Worm (Caenorhabditis elegans) whole organism, L1 larva: Measurements from ENCODE around the gene Y57G11C.1142.

Experiments used
- C04F5.9 ChIP-seq: sonication (generic microtip); optimal IDR thresholded peaks from 2 replicates; lab custom pipeline; 2016; ENCODE audit warnings: missing genetic modification characterization, missing compliant biosample characterization
- C16A3.4 ChIP-seq: fragments of 150-350 bp; optimal IDR thresholded peaks from 2 replicates; lab custom pipeline; 2014; ENCODE audit warnings: missing biosample characterization, missing genetic modification characterization
- F16B12.6 ChIP-seq: fragments of 150-350 bp; optimal IDR thresholded peaks from 2 replicates; lab custom pipeline; 2014; ENCODE audit warnings: missing biosample characterization, missing genetic modification characterization
- Y116A8C.19 ChIP-seq: sonication (generic microtip); optimal IDR thresholded peaks from 2 replicates; lab custom pipeline; 2016; ENCODE audit warnings: missing compliant biosample characterization, missing genetic modification characterization, borderline replicate concordance
- aha-1 ChIP-seq: fragments of 150-350 bp; optimal IDR thresholded peaks from 2 replicates; lab custom pipeline; 2014; ENCODE audit warnings: missing biosample characterization, missing genetic modification characterization
- ama-1 ChIP-seq: fragments of 150-350 bp; optimal IDR thresholded peaks from 2 replicates; lab custom pipeline; 2014
- ceh-63 ChIP-seq: fragments of 200-800 bp; sonication (Bioruptor generic); optimal IDR thresholded peaks from 2 replicates; lab custom pipeline; 2018; ENCODE audit warnings: mild to moderate bottlenecking, missing genetic modification characterization, missing compliant biosample characterization
- ceh-8 ChIP-seq: fragments of 200-800 bp; sonication (Bioruptor generic); optimal IDR thresholded peaks from 2 replicates; lab custom pipeline; 2018; ENCODE audit warnings: mild to moderate bottlenecking, missing genetic modification characterization, moderate library complexity, missing compliant biosample characterization
- ceh-88 ChIP-seq: fragments of 200-800 bp; sonication (Bioruptor generic); IDR thresholded peaks from 2 replicates; pipeline ENCODE4 v1.3.6; 2022; ENCODE audit warnings: missing genetic modification characterization, missing compliant biosample characterization
- ces-1 ChIP-seq: fragments of 150-350 bp; optimal IDR thresholded peaks from 2 replicates; lab custom pipeline; 2014; ENCODE audit warnings: missing biosample characterization, missing genetic modification reagents, missing genetic modification characterization
- dpl-1 ChIP-seq, 3 experiments: fragments of 150-350 bp in 2 of 3; sonication (generic microtip) in 1 of 3; optimal IDR thresholded peaks; 2 replicates each; lab custom pipeline; 2014 to 2017; ENCODE audit warnings: missing biosample characterization in 3 of 3, missing genetic modification characterization in 3 of 3, missing genetic modification reagents in 3 of 3
- dsc-1 ChIP-seq: sonication (generic microtip); optimal IDR thresholded peaks from 2 replicates; lab custom pipeline; 2016; ENCODE audit warnings: mild to moderate bottlenecking, missing genetic modification characterization, missing compliant biosample characterization
- efl-3 ChIP-seq: fragments of 200-800 bp; sonication (Bioruptor generic); optimal IDR thresholded peaks from 2 replicates; lab custom pipeline; 2018; ENCODE audit warnings: mild to moderate bottlenecking, missing genetic modification characterization, missing compliant biosample characterization
- egl-27 ChIP-seq, 2 experiments: fragments of 150-350 bp in 1 of 2; sonication (generic microtip); optimal IDR thresholded peaks; 3 replicates each; lab custom pipeline; 2017 to 2018; ENCODE audit warnings: missing biosample characterization in 2 of 2, missing genetic modification characterization in 2 of 2, missing genetic modification reagents in 2 of 2
- elt-2 ChIP-seq: sonication (generic microtip); optimal IDR thresholded peaks from 2 replicates; lab custom pipeline; 2016; ENCODE audit warnings: missing genetic modification characterization, mild to moderate bottlenecking, inconsistent platforms, missing compliant biosample characterization, missing genetic modification reagents
- elt-3 ChIP-seq, 6 experiments: fragments of 150-350 bp in 1 of 6; sonication (generic microtip); optimal IDR thresholded peaks; 2 replicates each; lab custom pipeline; 2017 to 2018; ENCODE audit warnings: missing biosample characterization in 6 of 6, missing genetic modification characterization in 6 of 6, inconsistent platforms in 1 of 6
- fkh-10 ChIP-seq: sonication (generic microtip); optimal IDR thresholded peaks from 2 replicates; lab custom pipeline; 2017; ENCODE audit warnings: missing biosample characterization, missing genetic modification reagents, missing genetic modification characterization
- fkh-4 ChIP-seq: sonication (generic microtip); optimal IDR thresholded peaks from 2 replicates; lab custom pipeline; 2016; ENCODE audit warnings: missing compliant biosample characterization, missing genetic modification characterization, borderline replicate concordance
- fkh-8 ChIP-seq: sonication (generic microtip); optimal IDR thresholded peaks from 2 replicates; lab custom pipeline; 2016; ENCODE audit warnings: mild to moderate bottlenecking, missing genetic modification characterization, missing compliant biosample characterization
- fos-1 ChIP-seq: fragments of 150-350 bp; optimal IDR thresholded peaks from 2 replicates; lab custom pipeline; 2014; ENCODE audit warnings: missing biosample characterization, missing genetic modification characterization
- hlh-4 ChIP-seq: sonication (generic microtip); optimal IDR thresholded peaks from 2 replicates; lab custom pipeline; 2016; ENCODE audit warnings: mild to moderate bottlenecking, missing genetic modification characterization, missing compliant biosample characterization
- hpl-2 ChIP-seq: fragments of 150-350 bp; optimal IDR thresholded peaks from 2 replicates; lab custom pipeline; 2014; ENCODE audit warnings: missing biosample characterization, missing genetic modification reagents, missing genetic modification characterization
- irx-1 ChIP-seq: sonication (generic microtip); optimal IDR thresholded peaks from 2 replicates; lab custom pipeline; 2016; ENCODE audit warnings: missing genetic modification characterization, missing compliant biosample characterization
- isw-1 ChIP-seq: fragments of 200-800 bp; sonication (Bioruptor generic); IDR thresholded peaks from 2 replicates; pipeline ENCODE4 v1.3.6; 2022; ENCODE audit warnings: missing genetic modification characterization, missing compliant biosample characterization
- jun-1 ChIP-seq: fragments of 150-350 bp; optimal IDR thresholded peaks from 2 replicates; lab custom pipeline; 2014; ENCODE audit warnings: missing biosample characterization, missing genetic modification reagents, missing genetic modification characterization
- lin-13 ChIP-seq: fragments of 150-350 bp; optimal IDR thresholded peaks from 2 replicates; lab custom pipeline; 2014; ENCODE audit warnings: missing biosample characterization, missing genetic modification reagents, missing genetic modification characterization
- lin-15B ChIP-seq: fragments of 150-350 bp; sonication (generic microtip); optimal IDR thresholded peaks from 3 replicates; lab custom pipeline; 2014; ENCODE audit warnings: missing biosample characterization, missing genetic modification characterization
- lin-35 ChIP-seq, 2 experiments: fragments of 150-350 bp; optimal IDR thresholded peaks; 2 replicates each; lab custom pipeline; 2014; ENCODE audit warnings: missing biosample characterization in 2 of 2, missing genetic modification characterization in 2 of 2, missing genetic modification reagents in 2 of 2
- lir-3 ChIP-seq: sonication (generic microtip); optimal IDR thresholded peaks from 2 replicates; lab custom pipeline; 2016; ENCODE audit warnings: mild to moderate bottlenecking, missing genetic modification characterization, moderate library complexity, missing compliant biosample characterization; ENCODE audit not compliant: poor library complexity
- mep-1 ChIP-seq: fragments of 150-350 bp; optimal IDR thresholded peaks from 2 replicates; lab custom pipeline; 2014; ENCODE audit warnings: missing biosample characterization, missing genetic modification characterization
- nhr-12 ChIP-seq: sonication (generic microtip); optimal IDR thresholded peaks from 2 replicates; lab custom pipeline; 2017; ENCODE audit warnings: missing biosample characterization, missing genetic modification characterization
- nhr-237 ChIP-seq: fragments of 150-350 bp; optimal IDR thresholded peaks from 2 replicates; lab custom pipeline; 2014; ENCODE audit warnings: missing biosample characterization, missing genetic modification characterization
- nhr-28 ChIP-seq: fragments of 150-350 bp; optimal IDR thresholded peaks from 2 replicates; lab custom pipeline; 2014; ENCODE audit warnings: missing biosample characterization, missing genetic modification characterization
- nhr-47 ChIP-seq: sonication (generic microtip); optimal IDR thresholded peaks from 2 replicates; lab custom pipeline; 2016; ENCODE audit warnings: mild to moderate bottlenecking, missing genetic modification characterization, moderate library complexity, missing compliant biosample characterization
- nhr-71 ChIP-seq: sonication (generic microtip); optimal IDR thresholded peaks from 2 replicates; lab custom pipeline; 2016; ENCODE audit warnings: mild to moderate bottlenecking, missing genetic modification characterization, moderate library complexity, missing compliant biosample characterization
- nhr-77 ChIP-seq: fragments of 150-350 bp; optimal IDR thresholded peaks from 2 replicates; lab custom pipeline; 2014; ENCODE audit warnings: missing biosample characterization, missing genetic modification characterization
- nhr-84 ChIP-seq: sonication (generic microtip); optimal IDR thresholded peaks from 2 replicates; lab custom pipeline; 2017; ENCODE audit warnings: missing biosample characterization, missing genetic modification characterization
- nhr-85 ChIP-seq: sonication (generic microtip); peaks from one replicate; lab custom pipeline; 2016; ENCODE audit warnings: missing genetic modification characterization, inconsistent platforms, missing compliant biosample characterization
- nhr-90 ChIP-seq: sonication (generic microtip); optimal IDR thresholded peaks from 2 replicates; lab custom pipeline; 2016; ENCODE audit warnings: mild to moderate bottlenecking, missing genetic modification characterization, missing compliant biosample characterization; ENCODE audit not compliant: poor library complexity
- pag-3 ChIP-seq: sonication (generic microtip); optimal IDR thresholded peaks from 2 replicates; lab custom pipeline; 2017; ENCODE audit warnings: missing genetic modification characterization, mild to moderate bottlenecking, missing compliant biosample characterization, antibody characterized with exemption, borderline replicate concordance; ENCODE audit not compliant: insufficient read depth
- pqm-1 ChIP-seq: sonication (generic microtip); optimal IDR thresholded peaks from 3 replicates; lab custom pipeline; 2017; ENCODE audit warnings: missing biosample characterization, missing genetic modification characterization
- skn-1 ChIP-seq: fragments of 150-350 bp; optimal IDR thresholded peaks from 2 replicates; lab custom pipeline; 2014; ENCODE audit warnings: missing biosample characterization, missing genetic modification characterization
- snpc-4 ChIP-seq: fragments of 150-350 bp; optimal IDR thresholded peaks from 2 replicates; lab custom pipeline; 2014; ENCODE audit warnings: missing biosample characterization, missing genetic modification characterization
- sox-4 ChIP-seq: sonication (generic microtip); optimal IDR thresholded peaks from 2 replicates; lab custom pipeline; 2016; ENCODE audit warnings: missing genetic modification characterization, missing compliant biosample characterization
- sptf-1 ChIP-seq: fragments of 150-350 bp; optimal IDR thresholded peaks from 2 replicates; lab custom pipeline; 2014; ENCODE audit warnings: missing biosample characterization, missing genetic modification characterization
- sup-37 ChIP-seq: fragments of 200-800 bp; sonication (Bioruptor generic); optimal IDR thresholded peaks from 2 replicates; lab custom pipeline; 2018; ENCODE audit warnings: mild to moderate bottlenecking, missing genetic modification characterization, missing compliant biosample characterization
- unc-62 ChIP-seq: fragments of 150-350 bp; optimal IDR thresholded peaks from 2 replicates; lab custom pipeline; 2014; ENCODE audit warnings: missing biosample characterization, missing genetic modification reagents, missing genetic modification characterization
- xbp-1 ChIP-seq: sonication (generic microtip); optimal IDR thresholded peaks from 2 replicates; lab custom pipeline; 2016; ENCODE audit warnings: missing genetic modification characterization, missing compliant biosample characterization
- zag-1 ChIP-seq: fragments of 150-350 bp; optimal IDR thresholded peaks from 2 replicates; lab custom pipeline; 2014; ENCODE audit warnings: missing biosample characterization, missing genetic modification characterization
- zip-4 ChIP-seq: fragments of 200-800 bp; sonication (Bioruptor generic); optimal IDR thresholded peaks from 2 replicates; lab custom pipeline; 2018; ENCODE audit warnings: mild to moderate bottlenecking, missing genetic modification characterization, moderate library complexity, missing compliant biosample characterization
- ztf-11 ChIP-seq, 2 experiments: sonication (generic microtip); optimal IDR thresholded peaks; 2 replicates each; lab custom pipeline; 2016 to 2017; ENCODE audit warnings: missing genetic modification characterization in 2 of 2, missing biosample characterization in 1 of 2, missing compliant biosample characterization in 1 of 2
- ztf-4 ChIP-seq: fragments of 150-350 bp; optimal IDR thresholded peaks from 2 replicates; lab custom pipeline; 2014; ENCODE audit warnings: missing biosample characterization, missing genetic modification characterization

The Y57G11C.1142 gene

DNA sequence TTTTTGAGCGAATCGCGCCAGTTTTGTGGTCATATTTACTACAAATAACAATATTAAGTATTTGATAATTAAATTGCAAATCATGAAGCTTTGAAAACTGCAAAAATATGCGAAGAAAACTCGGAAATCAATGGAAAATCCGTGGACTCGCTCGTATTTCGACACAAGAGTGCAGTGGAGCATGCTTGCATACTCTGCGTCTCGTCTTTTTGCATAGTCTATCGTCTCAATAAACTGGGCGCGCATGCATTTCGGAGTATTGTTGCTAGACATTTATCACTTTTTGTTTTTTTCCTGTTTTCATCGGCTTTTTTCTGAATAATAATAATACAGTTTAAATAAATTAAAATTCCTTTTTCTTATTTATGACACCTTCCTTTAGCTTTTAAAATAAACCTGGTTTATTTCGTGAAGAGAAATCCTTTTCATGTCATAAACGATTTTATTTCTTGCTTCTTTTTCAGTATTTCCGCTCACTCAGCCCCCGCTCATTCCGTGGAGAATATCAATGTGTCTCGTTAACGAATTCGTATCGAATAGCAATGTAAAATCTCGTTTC, 34.6 kb upstream of the Y57G11C.1142 start, which contains the start of the genes mrps-7 and Y57G11C.3:
Gene mrps-7, minus strand, starts transcription at position 38 of the 559 bp plus-strand sequence.
Gene Y57G11C.3, plus strand, starts transcription at position 509 of the 559 bp plus-strand sequence.
- peak; percentile 96 for TF ChIP-seq isw-1 (GFP tag; lab: Robert Waterston, UW)
- peak; percentile 76 for TF ChIP-seq C04F5.9 (tag; lab: Kevin White, UChicago)
- TF ChIP-seq fkh-10 (GFP tag; lab: Kevin White, UChicago): peak; percentile 88
- TF ChIP-seq aha-1: peak; percentile 71
- TF ChIP-seq fos-1: peak; percentile 92
- TF ChIP-seq ceh-8 (GFP tag; lab: Kevin White, UChicago): peak; percentile 88
- TF ChIP-seq Y116A8C.19 (tag; lab: Kevin White, UChicago): no peak
- peak; percentile 70 for TF ChIP-seq ztf-4 (tag; lab: Kevin White, UChicago)
- peak; percentile 93 for TF ChIP-seq nhr-77 (tag; lab: Kevin White, UChicago)
- TF ChIP-seq sptf-1 (tag; lab: Kevin White, UChicago): no peak
- no peak for TF ChIP-seq efl-3 (GFP tag; lab: Kevin White, UChicago)
- TF ChIP-seq lin-13 (GFP tag; lab: Kevin White, UChicago): peak; percentile 95
- peak; percentile 48 to 67 for TF ChIP-seq egl-27 (tag; optimal IDR thresholded peaks at IDR 0.05; lab: Kevin White, UChicago)
- TF ChIP-seq elt-2: peak; percentile 65
- peak; percentile 33 for TF ChIP-seq nhr-12 (tag; lab: Kevin White, UChicago)
- TF ChIP-seq lin-35 (GFP tag; optimal IDR thresholded peaks at IDR 0.05; lab: Kevin White, UChicago): peak; percentile 89 to 94
- no peak for TF ChIP-seq hlh-4
- TF ChIP-seq hpl-2: peak; percentile 94
- peak; percentile 96 for TF ChIP-seq nhr-90 (tag; lab: Kevin White, UChicago)
- TF ChIP-seq nhr-28 (tag; lab: Kevin White, UChicago): no peak
- peak; percentile 97 for TF ChIP-seq nhr-71
- peak; percentile 83 for TF ChIP-seq ceh-88 (GFP tag; lab: Robert Waterston, UW)
- peak; percentile 91 for TF ChIP-seq nhr-237
- peak; percentile 97 for TF ChIP-seq C16A3.4 (tag; lab: Kevin White, UChicago)
- peak; percentile 71 for TF ChIP-seq sox-4 (tag; lab: Kevin White, UChicago)
- TF ChIP-seq zip-4 (GFP tag; lab: Kevin White, UChicago): peak; percentile 92
- TF ChIP-seq nhr-47 (tag; lab: Kevin White, UChicago): peak; percentile 97
- TF ChIP-seq jun-1 (tag; lab: Kevin White, UChicago): peak; percentile 87
- TF ChIP-seq ceh-63 (GFP tag; lab: Kevin White, UChicago): no peak
- peak; percentile 93 for TF ChIP-seq skn-1 (tag; lab: Kevin White, UChicago)
- TF ChIP-seq pag-3 (tag; lab: Kevin White, UChicago): no peak
- TF ChIP-seq pqm-1 (tag; lab: Kevin White, UChicago): peak; percentile 13
- TF ChIP-seq lin-15B: peak; percentile 97
- no peak for TF ChIP-seq ces-1 (GFP tag; lab: Kevin White, UChicago)
- no peak for TF ChIP-seq nhr-84 (tag; lab: Kevin White, UChicago)
- TF ChIP-seq nhr-85 (tag; lab: Kevin White, UChicago): peak; percentile 96
- peak; percentile 71 for TF ChIP-seq lir-3 (tag; lab: Kevin White, UChicago)
- peak; percentile 89 for TF ChIP-seq irx-1 (tag; lab: Kevin White, UChicago)
- TF ChIP-seq ama-1 (lab: Kevin White, UChicago): peak; percentile 84
- peak; percentile 90 for TF ChIP-seq mep-1 (tag; lab: Kevin White, UChicago)
- TF ChIP-seq unc-62 (GFP tag; lab: Kevin White, UChicago): no peak
- peak; percentile 89 for TF ChIP-seq snpc-4 (tag; lab: Kevin White, UChicago)
- peak; percentile 95 for TF ChIP-seq fkh-8 (tag; lab: Kevin White, UChicago)
- TF ChIP-seq xbp-1 (tag; lab: Kevin White, UChicago): peak; percentile 94
- TF ChIP-seq ztf-11 (tag; optimal IDR thresholded peaks at IDR 0.05; lab: Kevin White, UChicago): peak in 1 of 2 experiments; percentile 72
- peak; percentile 78 for TF ChIP-seq sup-37
- peak; percentile 60 for TF ChIP-seq F16B12.6 (tag; lab: Kevin White, UChicago)
- peak; percentile 57 for TF ChIP-seq fkh-4 (tag; lab: Kevin White, UChicago)
- peak; percentile 93 for TF ChIP-seq dsc-1
- TF ChIP-seq elt-3 (tag; optimal IDR thresholded peaks at IDR 0.05; lab: Kevin White, UChicago): peak in 3 of 6 experiments; percentile 42 to 93 (median 91)
- peak; percentile 57 for TF ChIP-seq zag-1
- TF ChIP-seq dpl-1 (GFP tag; optimal IDR thresholded peaks at IDR 0.05; lab: Kevin White, UChicago): peak; percentile 81 to 86 (median 86)
